Worm (Caenorhabditis elegans) whole organism, young adult: ENCODE results near the gene catp-7.
A peak's percentile ranks its signal among the peaks of the same experiment; 100 is the strongest.

Experiments
- B0261.1 ChIP-seq: sonication (generic microtip); optimal IDR thresholded peaks from 2 replicates; lab custom pipeline; 2016; ENCODE audit warnings: mild to moderate bottlenecking, missing genetic modification characterization, moderate library complexity, missing compliant biosample characterization
- C17E4.6 ChIP-seq: fragments of 200-800 bp; sonication (Bioruptor generic); IDR thresholded peaks from 2 replicates; pipeline ENCODE4 v1.3.6; 2022; ENCODE audit warnings: missing genetic modification reagents, missing genetic modification characterization, missing compliant biosample characterization
- F10E7.11 ChIP-seq: sonication (generic microtip); optimal IDR thresholded peaks from 2 replicates; lab custom pipeline; 2017; ENCODE audit warnings: mild to moderate bottlenecking, missing genetic modification characterization, moderate library complexity, missing compliant biosample characterization
- F37B4.10 ChIP-seq: fragments of 200-800 bp; sonication (Bioruptor generic); IDR thresholded peaks from 2 replicates; pipeline ENCODE4 v1.3.6; 2022; ENCODE audit warnings: missing genetic modification characterization, missing compliant biosample characterization
- F55B11.4 ChIP-seq: sonication (generic microtip); optimal IDR thresholded peaks from 2 replicates; lab custom pipeline; 2016; ENCODE audit warnings: missing compliant biosample characterization, missing genetic modification characterization, borderline replicate concordance; ENCODE audit not compliant: insufficient read depth
- F57C9.4 ChIP-seq: sonication (generic microtip); optimal IDR thresholded peaks from 2 replicates; lab custom pipeline; 2017; ENCODE audit warnings: mild to moderate bottlenecking, missing genetic modification characterization, missing compliant biosample characterization
- T26A5.8 ChIP-seq: sonication (generic microtip); optimal IDR thresholded peaks from 2 replicates; lab custom pipeline; 2016; ENCODE audit warnings: missing genetic modification characterization, missing compliant biosample characterization
- akir-1 ChIP-seq: fragments of 200-800 bp; sonication (Bioruptor generic); optimal IDR thresholded peaks from 2 replicates; lab custom pipeline; 2018; ENCODE audit warnings: mild to moderate bottlenecking, missing genetic modification characterization, moderate library complexity, missing compliant biosample characterization
- athp-1 ChIP-seq: sonication (generic microtip); optimal IDR thresholded peaks from 2 replicates; lab custom pipeline; 2017; ENCODE audit warnings: mild to moderate bottlenecking, missing genetic modification characterization, missing compliant biosample characterization
- attf-3 ChIP-seq: fragments of 200-800 bp; sonication (Bioruptor generic); conservative IDR thresholded peaks from 2 replicates; pipeline ENCODE4 v1.3.6; 2022; ENCODE audit warnings: missing genetic modification reagents, missing genetic modification characterization, missing compliant biosample characterization
- attf-5 ChIP-seq: fragments of 200-800 bp; sonication (Bioruptor generic); optimal IDR thresholded peaks from 2 replicates; lab custom pipeline; 2018; ENCODE audit warnings: mild to moderate bottlenecking, missing genetic modification characterization, missing compliant biosample characterization
- bed-1 ChIP-seq: fragments of 200-800 bp; sonication (Bioruptor generic); IDR thresholded peaks from 2 replicates; pipeline ENCODE4 v1.3.6; 2022; ENCODE audit warnings: missing genetic modification reagents, missing genetic modification characterization, missing compliant biosample characterization
- ceh-100 ChIP-seq: fragments of 200-800 bp; sonication (Bioruptor generic); IDR thresholded peaks from 2 replicates; pipeline ENCODE4 v1.3.6; 2022; ENCODE audit warnings: missing genetic modification reagents, missing genetic modification characterization, missing compliant biosample characterization
- ceh-58 ChIP-seq: fragments of 200-800 bp; sonication (Bioruptor generic); IDR thresholded peaks from 2 replicates; pipeline ENCODE4 v1.3.6; 2022; ENCODE audit warnings: missing genetic modification characterization, missing compliant biosample characterization
- ceh-79 ChIP-seq: sonication (generic microtip); optimal IDR thresholded peaks from 2 replicates; lab custom pipeline; 2017; ENCODE audit warnings: mild to moderate bottlenecking, missing genetic modification characterization, missing compliant biosample characterization
- chd-7 ChIP-seq: sonication (generic microtip); optimal IDR thresholded peaks from 2 replicates; lab custom pipeline; 2016; ENCODE audit warnings: mild to moderate bottlenecking, missing genetic modification characterization, moderate library complexity, missing compliant biosample characterization
- die-1 ChIP-seq: sonication (generic microtip); optimal IDR thresholded peaks from 2 replicates; lab custom pipeline; 2016; ENCODE audit warnings: missing genotype, mild to moderate bottlenecking, missing genetic modification characterization, missing compliant biosample characterization
- egl-18 ChIP-seq: fragments of 200-800 bp; sonication (Bioruptor generic); IDR thresholded peaks from 2 replicates; pipeline ENCODE4 v1.3.6; 2022; ENCODE audit warnings: missing genetic modification reagents, missing genetic modification characterization, missing compliant biosample characterization
- egl-44 ChIP-seq: fragments of 200-800 bp; sonication (Bioruptor generic); IDR thresholded peaks from 2 replicates; pipeline ENCODE4 v1.3.6; 2022; ENCODE audit warnings: missing genetic modification reagents, missing genetic modification characterization, missing compliant biosample characterization
- ekl-4 ChIP-seq: fragments of 200-800 bp; sonication (Bioruptor generic); IDR thresholded peaks from 2 replicates; pipeline ENCODE4 v1.3.6; 2022; ENCODE audit warnings: missing genetic modification reagents, missing genetic modification characterization, missing compliant biosample characterization
- ets-4 ChIP-seq: fragments of 200-800 bp; sonication (Bioruptor generic); optimal IDR thresholded peaks from 2 replicates; lab custom pipeline; 2018; ENCODE audit warnings: mild to moderate bottlenecking, missing genetic modification characterization, missing compliant biosample characterization
- him-1 ChIP-seq: sonication (generic microtip); optimal IDR thresholded peaks from 2 replicates; lab custom pipeline; 2016; ENCODE audit warnings: missing genotype, missing genetic modification reagents, missing genetic modification characterization, missing compliant biosample characterization
- hlh-12 ChIP-seq: sonication (generic microtip); optimal IDR thresholded peaks from 2 replicates; lab custom pipeline; 2016; ENCODE audit warnings: missing genetic modification characterization, missing compliant biosample characterization
- hlh-26 ChIP-seq: fragments of 200-800 bp; sonication (Bioruptor generic); conservative IDR thresholded peaks from 2 replicates; pipeline ENCODE4 v1.3.6; 2022; ENCODE audit warnings: missing genetic modification reagents, missing genetic modification characterization, missing compliant biosample characterization
- hmg-1.2 ChIP-seq: fragments of 200-800 bp; sonication (Bioruptor generic); IDR thresholded peaks from 2 replicates; pipeline ENCODE4 v1.3.6; 2022; ENCODE audit warnings: missing genetic modification reagents, missing genetic modification characterization, missing compliant biosample characterization
- lin-26 ChIP-seq: fragments of 200-800 bp; sonication (Bioruptor generic); IDR thresholded peaks from 2 replicates; pipeline ENCODE4 v1.3.6; 2022; ENCODE audit warnings: missing genetic modification reagents, missing genetic modification characterization, missing compliant biosample characterization
- lin-35 ChIP-seq, 3 experiments: fragments of 150-350 bp in 2 of 3; sonication (generic microtip) in 1 of 3; optimal IDR thresholded peaks; 2 replicates each; lab custom pipeline; 2014 to 2018; ENCODE audit warnings: missing biosample characterization in 3 of 3, missing genetic modification characterization in 3 of 3, missing genetic modification reagents in 3 of 3
- lin-54 ChIP-seq: fragments of 200-800 bp; sonication (Bioruptor generic); optimal IDR thresholded peaks from 2 replicates; lab custom pipeline; 2018; ENCODE audit warnings: mild to moderate bottlenecking, missing genetic modification characterization, missing compliant biosample characterization
- lsl-1 ChIP-seq: fragments of 200-800 bp; sonication (Bioruptor generic); optimal IDR thresholded peaks from 2 replicates; lab custom pipeline; 2018; ENCODE audit warnings: mild to moderate bottlenecking, missing genetic modification characterization, moderate library complexity, missing compliant biosample characterization
- madf-6 ChIP-seq: fragments of 200-800 bp; sonication (Bioruptor generic); IDR thresholded peaks from 2 replicates; pipeline ENCODE4 v1.3.6; 2022; ENCODE audit warnings: missing genetic modification reagents, missing genetic modification characterization, missing compliant biosample characterization
- mcd-1 ChIP-seq: fragments of 200-800 bp; sonication (Bioruptor generic); IDR thresholded peaks from 2 replicates; pipeline ENCODE4 v1.3.6; 2022; ENCODE audit warnings: missing genetic modification reagents, missing genetic modification characterization, missing compliant biosample characterization
- nfya-1 ChIP-seq: sonication (generic microtip); optimal IDR thresholded peaks from 2 replicates; lab custom pipeline; 2017; ENCODE audit warnings: antibody characterized with exemption, missing compliant biosample characterization, missing genetic modification characterization, borderline replicate concordance; ENCODE audit not compliant: insufficient read depth
- nhr-120 ChIP-seq: fragments of 200-800 bp; sonication (Bioruptor generic); IDR thresholded peaks from 2 replicates; pipeline ENCODE4 v1.3.6; 2022; ENCODE audit warnings: missing genetic modification characterization, missing compliant biosample characterization
- nhr-27 ChIP-seq: fragments of 200-800 bp; sonication (Bioruptor generic); optimal IDR thresholded peaks from 2 replicates; lab custom pipeline; 2018; ENCODE audit warnings: mild to moderate bottlenecking, missing genetic modification characterization, moderate library complexity, missing compliant biosample characterization
- rcor-1 ChIP-seq: fragments of 200-800 bp; sonication (Bioruptor generic); IDR thresholded peaks from 2 replicates; pipeline ENCODE4 v1.3.6; 2022; ENCODE audit warnings: missing genetic modification reagents, missing genetic modification characterization, missing compliant biosample characterization
- repo-1 ChIP-seq: sonication (generic microtip); optimal IDR thresholded peaks from 2 replicates; lab custom pipeline; 2017; ENCODE audit warnings: mild to moderate bottlenecking, missing genetic modification characterization, missing compliant biosample characterization
- sea-2 ChIP-seq: fragments of 200-800 bp; sonication (Bioruptor generic); IDR thresholded peaks from 2 replicates; pipeline ENCODE4 v1.3.6; 2022; ENCODE audit warnings: missing genetic modification characterization, missing compliant biosample characterization
- snpc-1.1 ChIP-seq: sonication (generic microtip); optimal IDR thresholded peaks from 2 replicates; lab custom pipeline; 2017; ENCODE audit warnings: missing genetic modification characterization, mild to moderate bottlenecking, missing compliant biosample characterization, antibody characterized with exemption, moderate library complexity, missing genotype, missing genetic modification reagents; ENCODE audit not compliant: insufficient read depth
- snpc-1.3 ChIP-seq: sonication (generic microtip); optimal IDR thresholded peaks from 2 replicates; lab custom pipeline; 2017; ENCODE audit warnings: missing genetic modification characterization, mild to moderate bottlenecking, missing compliant biosample characterization, antibody characterized with exemption, moderate library complexity, missing genotype, missing genetic modification reagents; ENCODE audit not compliant: insufficient read depth
- snpc-3.4 ChIP-seq: sonication (generic microtip); optimal IDR thresholded peaks from 2 replicates; lab custom pipeline; 2017; ENCODE audit warnings: missing genetic modification characterization, mild to moderate bottlenecking, missing compliant biosample characterization, antibody characterized with exemption, moderate library complexity, missing genotype, missing genetic modification reagents
- somi-1 ChIP-seq: fragments of 200-800 bp; sonication (Bioruptor generic); optimal IDR thresholded peaks from 2 replicates; lab custom pipeline; 2018; ENCODE audit warnings: mild to moderate bottlenecking, missing genetic modification characterization, missing compliant biosample characterization
- tbp1 ChIP-seq: fragments of 200-800 bp; sonication (Bioruptor generic); optimal IDR thresholded peaks from 2 replicates; lab custom pipeline; 2018; ENCODE audit warnings: mild to moderate bottlenecking, missing genetic modification characterization, missing compliant biosample characterization
- tbx-9 ChIP-seq: sonication (generic microtip); optimal IDR thresholded peaks from 2 replicates; lab custom pipeline; 2016; ENCODE audit warnings: borderline replicate concordance, missing genetic modification characterization, inconsistent platforms, missing compliant biosample characterization
- unc-62 ChIP-seq: fragments of 150-350 bp; optimal IDR thresholded peaks from 2 replicates; lab custom pipeline; 2014; ENCODE audit warnings: missing biosample characterization, missing genetic modification reagents, missing genetic modification characterization
- zim-3 ChIP-seq: sonication (generic microtip); optimal IDR thresholded peaks from 2 replicates; lab custom pipeline; 2017; ENCODE audit warnings: mild to moderate bottlenecking, missing genetic modification characterization, moderate library complexity, missing compliant biosample characterization
- ztf-18 ChIP-seq: sonication (generic microtip); optimal IDR thresholded peaks from 2 replicates; lab custom pipeline; 2016; ENCODE audit warnings: missing genotype, mild to moderate bottlenecking, missing genetic modification characterization, missing compliant biosample characterization
- ztf-25 ChIP-seq: fragments of 200-800 bp; sonication (Bioruptor generic); IDR thresholded peaks from 2 replicates; pipeline ENCODE4 v1.3.6; 2022; ENCODE audit warnings: missing genetic modification reagents, missing genetic modification characterization, missing compliant biosample characterization
- ztf-3 ChIP-seq: fragments of 200-800 bp; sonication (Bioruptor generic); optimal IDR thresholded peaks from 2 replicates; lab custom pipeline; 2018; ENCODE audit warnings: mild to moderate bottlenecking, missing genetic modification characterization, missing compliant biosample characterization

catp-7 gene

ce11 chrIV:8620102-8620733, 34.4 kb downstream of the catp-7 start, which contains the start of gene lin-49:
Gene lin-49 (plus strand): TSS chrIV:8620683.
- no peak for TF ChIP-seq hlh-12 (tag; lab: Kevin White, UChicago)
- no peak for TF ChIP-seq ets-4 (GFP tag; lab: Kevin White, UChicago)
- no peak for TF ChIP-seq F57C9.4 (tag; lab: Kevin White, UChicago)
- no peak for TF ChIP-seq snpc-1.3 (tag; lab: Kevin White, UChicago)
- no peak for TF ChIP-seq ztf-25 (GFP tag; lab: Robert Waterston, UW)
- no peak for TF ChIP-seq C17E4.6
- TF ChIP-seq tbp1 (GFP tag; lab: Kevin White, UChicago): peak; percentile 32
- no peak for TF ChIP-seq somi-1 (GFP tag; lab: Kevin White, UChicago)
- TF ChIP-seq bed-1 (GFP tag; lab: Robert Waterston, UW): no peak
- peak; percentile 23 for TF ChIP-seq ztf-18 (tag; lab: Kevin White, UChicago)
- no peak for TF ChIP-seq unc-62 (GFP tag; lab: Kevin White, UChicago)
- no peak for TF ChIP-seq rcor-1 (GFP tag; lab: Robert Waterston, UW)
- no peak for TF ChIP-seq ekl-4 (GFP tag; lab: Robert Waterston, UW)
- TF ChIP-seq lsl-1 (GFP tag; lab: Kevin White, UChicago): no peak
- no peak for TF ChIP-seq akir-1 (GFP tag; lab: Kevin White, UChicago)
- TF ChIP-seq nfya-1 (tag; lab: Kevin White, UChicago): no peak
- TF ChIP-seq tbx-9 (tag; lab: Kevin White, UChicago): no peak
- TF ChIP-seq attf-5 (GFP tag; lab: Kevin White, UChicago): peak; percentile 85
- no peak for TF ChIP-seq nhr-27 (tag; lab: Kevin White, UChicago)
- TF ChIP-seq T26A5.8 (tag; lab: Kevin White, UChicago): no peak
- TF ChIP-seq ceh-79 (tag; lab: Kevin White, UChicago): no peak
- TF ChIP-seq snpc-1.1 (tag; lab: Kevin White, UChicago): no peak
- no peak for TF ChIP-seq zim-3 (tag; lab: Kevin White, UChicago)
- TF ChIP-seq lin-54 (GFP tag; lab: Kevin White, UChicago): peak; percentile 36
- TF ChIP-seq die-1 (tag; lab: Kevin White, UChicago): no peak
- no peak for TF ChIP-seq chd-7 (tag; lab: Kevin White, UChicago)
- TF ChIP-seq egl-44 (GFP tag; lab: Robert Waterston, UW): no peak
- TF ChIP-seq sea-2 (GFP tag; lab: Robert Waterston, UW): no peak
- no peak for TF ChIP-seq ceh-58 (GFP tag; lab: Robert Waterston, UW)
- TF ChIP-seq hlh-26 (GFP tag; lab: Robert Waterston, UW): no peak
- no peak for TF ChIP-seq egl-18 (GFP tag; lab: Robert Waterston, UW)
- no peak for TF ChIP-seq athp-1 (tag; lab: Kevin White, UChicago)
- TF ChIP-seq madf-6 (GFP tag; lab: Robert Waterston, UW): 0 out of 2 replicates have a peak, but pooled peaks have one; percentile 16
- no peak for TF ChIP-seq F55B11.4 (tag; lab: Kevin White, UChicago)
- TF ChIP-seq B0261.1 (tag; lab: Kevin White, UChicago): no peak
- no peak for TF ChIP-seq ztf-3
- no peak for TF ChIP-seq repo-1 (tag; lab: Kevin White, UChicago)
- peak; percentile 86; the same call in 1 of the 2 replicates for TF ChIP-seq hmg-1.2 (GFP tag; lab: Robert Waterston, UW)
- TF ChIP-seq ceh-100: no peak
- TF ChIP-seq lin-35 (GFP tag; optimal IDR thresholded peaks at IDR 0.05; lab: Kevin White, UChicago): no peak
- no peak for TF ChIP-seq F37B4.10
- TF ChIP-seq snpc-3.4 (tag; lab: Kevin White, UChicago): no peak
- TF ChIP-seq him-1: no peak
- TF ChIP-seq mcd-1 (GFP tag; lab: Robert Waterston, UW): no peak
- TF ChIP-seq attf-3 (GFP tag; lab: Robert Waterston, UW): no peak
- TF ChIP-seq lin-26 (GFP tag; lab: Robert Waterston, UW): peak; percentile 72; the same call in 1 of the 2 replicates
- no peak for TF ChIP-seq F10E7.11 (tag; lab: Kevin White, UChicago)
- TF ChIP-seq nhr-120 (GFP tag; lab: Robert Waterston, UW): no peak
